Worm (Caenorhabditis elegans) whole organism, midembryonic: ENCODE results near the gene spo-11.

ENCODE experiments used
- med-1 ChIP-seq: sonication (generic microtip); optimal IDR thresholded peaks from 2 replicates; lab custom pipeline; 2017; ENCODE audit warnings: missing genetic modification characterization, mild to moderate bottlenecking, missing compliant biosample characterization, antibody characterized with exemption, missing genetic modification reagents; ENCODE audit not compliant: insufficient read depth
- ref-1 ChIP-seq: fragments of 200-800 bp; sonication (Bioruptor generic); conservative IDR thresholded peaks from 2 replicates; pipeline ENCODE4 v1.3.6; 2022; ENCODE audit warnings: missing genetic modification reagents, missing genetic modification characterization, missing compliant biosample characterization
- ztf-23 ChIP-seq: fragments of 200-800 bp; sonication (Bioruptor generic); IDR thresholded peaks from 2 replicates; pipeline ENCODE4 v1.3.6; 2022; ENCODE audit warnings: missing genetic modification reagents, missing genetic modification characterization, missing compliant biosample characterization
- ztf-29 ChIP-seq: fragments of 200-800 bp; sonication (Bioruptor generic); IDR thresholded peaks from 2 replicates; pipeline ENCODE4 v1.3.6; 2022; ENCODE audit warnings: missing genetic modification reagents, missing genetic modification characterization, missing compliant biosample characterization

DNA sequence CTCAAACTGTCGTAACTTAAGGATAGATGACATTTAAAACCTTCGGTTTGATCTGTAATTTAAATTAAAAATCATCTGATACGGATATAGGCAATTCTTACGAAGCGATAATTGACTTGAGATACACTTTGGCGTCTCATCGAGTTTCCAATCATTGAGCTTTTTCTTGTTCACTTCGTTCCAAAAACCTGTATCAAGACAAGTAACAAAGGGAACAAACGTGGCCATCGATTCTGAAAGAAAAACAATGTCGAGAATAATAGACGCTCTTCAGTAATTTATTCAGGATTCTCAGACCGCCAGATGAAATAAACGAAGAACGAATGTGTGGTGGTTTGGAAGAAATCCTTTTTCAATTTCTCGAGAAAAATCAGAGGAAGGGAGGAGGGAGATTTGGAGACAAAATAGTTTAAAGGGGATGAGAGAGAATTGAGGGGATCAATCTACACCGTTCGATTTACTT, 43.8 kb downstream of the spo-11 start, which contains the start of gene atg-7:
- TF ChIP-seq ztf-23 (GFP tag; lab: Robert Waterston, UW) (no peak), med-1 (GFP tag; lab: Kevin White, UChicago) (no peak), ztf-29 (no peak), ref-1 (GFP tag; lab: Robert Waterston, UW) (no peak)
